Worm (Caenorhabditis elegans) whole organism, late embryonic: ENCODE data around the gene Y47D3A.34.
A peak's percentile ranks its signal among the peaks of the same experiment; 100 is the strongest.

Source experiments
- C38D4.7 ChIP-seq: fragments of 200-800 bp; sonication (Bioruptor generic); optimal IDR thresholded peaks from 2 replicates; lab custom pipeline; 2018; ENCODE audit warnings: mild to moderate bottlenecking, missing genetic modification characterization, moderate library complexity, missing compliant biosample characterization
- K09A11.1 ChIP-seq: sonication (generic microtip); optimal IDR thresholded peaks from 2 replicates; lab custom pipeline; 2017; ENCODE audit warnings: antibody characterized with exemption, mild to moderate bottlenecking, missing genetic modification characterization, missing compliant biosample characterization; ENCODE audit not compliant: insufficient read depth
- ceh-19 ChIP-seq: fragments of 200-800 bp; sonication (Bioruptor generic); optimal IDR thresholded peaks from 2 replicates; lab custom pipeline; 2018; ENCODE audit warnings: mild to moderate bottlenecking, missing genetic modification characterization, missing compliant biosample characterization
- ceh-2 ChIP-seq: sonication (generic microtip); optimal IDR thresholded peaks from 2 replicates; lab custom pipeline; 2016; ENCODE audit warnings: missing genotype, missing genetic modification characterization, missing compliant biosample characterization
- ceh-48 ChIP-seq: sonication (generic microtip); optimal IDR thresholded peaks from 2 replicates; lab custom pipeline; 2016; ENCODE audit warnings: missing genetic modification characterization, inconsistent platforms, missing compliant biosample characterization
- ceh-9 ChIP-seq: sonication (generic microtip); optimal IDR thresholded peaks from 2 replicates; lab custom pipeline; 2016; ENCODE audit warnings: mild to moderate bottlenecking, missing genetic modification characterization, inconsistent platforms, missing compliant biosample characterization
- che-1 ChIP-seq: sonication (generic microtip); optimal IDR thresholded peaks from 2 replicates; lab custom pipeline; 2016; ENCODE audit warnings: mild to moderate bottlenecking, missing genetic modification characterization, missing compliant biosample characterization
- dmd-4 ChIP-seq: sonication (generic microtip); optimal IDR thresholded peaks from 2 replicates; lab custom pipeline; 2016; ENCODE audit warnings: borderline replicate concordance, missing genetic modification characterization, missing compliant biosample characterization
- dve-1 ChIP-seq: sonication (generic microtip); optimal IDR thresholded peaks from 2 replicates; lab custom pipeline; 2017; ENCODE audit warnings: antibody characterized with exemption, mild to moderate bottlenecking, missing genetic modification characterization, missing compliant biosample characterization
- elt-2 ChIP-seq: sonication (generic microtip); optimal IDR thresholded peaks from 2 replicates; lab custom pipeline; 2016; ENCODE audit warnings: missing genetic modification reagents, missing genetic modification characterization, missing compliant biosample characterization
- elt-4 ChIP-seq: sonication (generic microtip); optimal IDR thresholded peaks from 2 replicates; lab custom pipeline; 2016; ENCODE audit warnings: missing genetic modification characterization, missing compliant biosample characterization
- fkh-6 ChIP-seq: sonication (generic microtip); optimal IDR thresholded peaks from 2 replicates; lab custom pipeline; 2016; ENCODE audit warnings: missing genetic modification characterization, missing compliant biosample characterization
- hlh-13 ChIP-seq: fragments of 200-800 bp; sonication (Bioruptor generic); optimal IDR thresholded peaks from 2 replicates; lab custom pipeline; 2018; ENCODE audit warnings: mild to moderate bottlenecking, missing genetic modification characterization, missing compliant biosample characterization
- hlh-15 ChIP-seq: sonication (generic microtip); optimal IDR thresholded peaks from 2 replicates; lab custom pipeline; 2016; ENCODE audit warnings: missing genetic modification characterization, missing compliant biosample characterization
- hlh-30 ChIP-seq: sonication (generic microtip); optimal IDR thresholded peaks from 2 replicates; lab custom pipeline; 2017; ENCODE audit warnings: antibody characterized with exemption, missing genetic modification characterization, missing compliant biosample characterization; ENCODE audit not compliant: insufficient read depth
- hlh-8 ChIP-seq: sonication (generic microtip); optimal IDR thresholded peaks from 2 replicates; lab custom pipeline; 2016; ENCODE audit warnings: missing genotype, missing genetic modification characterization, missing compliant biosample characterization
- lin-11 ChIP-seq: fragments of 200-800 bp; sonication (Bioruptor generic); optimal IDR thresholded peaks from 2 replicates; lab custom pipeline; 2018; ENCODE audit warnings: mild to moderate bottlenecking, missing genetic modification characterization, missing compliant biosample characterization
- nhr-11 ChIP-seq: fragments of 150-350 bp; optimal IDR thresholded peaks from 2 replicates; lab custom pipeline; 2014; ENCODE audit warnings: missing biosample characterization, missing genetic modification characterization
- nhr-232 ChIP-seq: sonication (generic microtip); optimal IDR thresholded peaks from 2 replicates; lab custom pipeline; 2016; ENCODE audit warnings: missing genetic modification characterization, missing compliant biosample characterization
- npax-4 ChIP-seq: sonication (generic microtip); optimal IDR thresholded peaks from 2 replicates; lab custom pipeline; 2016; ENCODE audit warnings: missing genetic modification characterization, missing compliant biosample characterization
- odd-2 ChIP-seq: sonication (generic microtip); optimal IDR thresholded peaks from 2 replicates; lab custom pipeline; 2017; ENCODE audit warnings: antibody characterized with exemption, mild to moderate bottlenecking, missing genetic modification characterization, missing compliant biosample characterization
- pag-3 ChIP-seq: sonication (generic microtip); optimal IDR thresholded peaks from 2 replicates; lab custom pipeline; 2016; ENCODE audit warnings: missing compliant biosample characterization, missing genetic modification characterization, borderline replicate concordance
- pax-1 ChIP-seq: fragments of 150-350 bp; optimal IDR thresholded peaks from 2 replicates; lab custom pipeline; 2014; ENCODE audit warnings: missing biosample characterization, missing genetic modification characterization
- pha-2 ChIP-seq: sonication (generic microtip); optimal IDR thresholded peaks from 2 replicates; lab custom pipeline; 2017; ENCODE audit warnings: mild to moderate bottlenecking, missing genetic modification characterization, missing compliant biosample characterization
- pqm-1 ChIP-seq: sonication (generic microtip); optimal IDR thresholded peaks from 2 replicates; lab custom pipeline; 2016; ENCODE audit warnings: missing genetic modification characterization, missing compliant biosample characterization
- ref-2 ChIP-seq: sonication (generic microtip); optimal IDR thresholded peaks from 2 replicates; lab custom pipeline; 2016; ENCODE audit warnings: missing genetic modification characterization, missing compliant biosample characterization
- sox-2 ChIP-seq: fragments of 200-800 bp; sonication (Bioruptor generic); IDR thresholded peaks from 2 replicates; pipeline ENCODE4 v1.3.6; 2022; ENCODE audit warnings: missing genetic modification reagents, missing genetic modification characterization, missing compliant biosample characterization
- tbx-2 ChIP-seq: sonication (generic microtip); optimal IDR thresholded peaks from 2 replicates; lab custom pipeline; 2016; ENCODE audit warnings: missing genetic modification characterization, missing compliant biosample characterization
- unc-55 ChIP-seq: sonication (generic microtip); optimal IDR thresholded peaks from 2 replicates; lab custom pipeline; 2017; ENCODE audit warnings: missing biosample characterization, missing genetic modification reagents, missing genetic modification characterization
- zip-5 ChIP-seq: sonication (generic microtip); optimal IDR thresholded peaks from 2 replicates; lab custom pipeline; 2016; ENCODE audit warnings: missing genetic modification characterization, missing compliant biosample characterization

The Y47D3A.34 gene

DNA sequence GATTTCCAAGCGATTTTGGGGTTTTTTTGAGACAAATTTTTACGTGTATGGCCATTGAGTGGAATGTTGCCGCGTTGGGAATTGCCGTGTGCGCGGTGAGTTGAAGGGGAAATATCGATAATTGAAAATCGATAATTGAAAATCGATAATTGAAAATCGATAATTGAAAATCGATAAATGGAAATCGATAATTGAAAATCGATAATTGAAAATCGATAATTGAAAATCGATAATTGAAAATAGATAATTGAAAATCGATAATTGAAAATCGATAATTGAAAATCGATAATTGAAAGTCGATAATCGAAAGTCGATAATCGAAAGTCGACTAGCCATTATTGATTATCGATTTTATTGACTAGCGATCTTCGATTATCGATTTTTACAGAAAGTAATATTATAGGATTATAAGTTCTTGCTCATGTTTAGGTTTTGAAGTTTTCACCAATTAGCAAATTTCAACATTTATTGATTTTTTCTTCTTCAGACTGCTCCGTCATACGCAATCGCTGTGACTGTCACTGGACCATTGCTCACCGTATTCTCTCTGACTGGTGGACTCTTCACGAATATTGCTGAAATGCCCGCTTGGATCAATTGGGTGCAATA is 13.0 kb downstream of the Y47D3A.34 start:
- TF ChIP-seq ceh-48 (tag; lab: Kevin White, UChicago) (peak; percentile 58), pqm-1 (tag; lab: Kevin White, UChicago) (no peak)

- TF ChIP-seq hlh-13 (GFP tag; lab: Kevin White, UChicago): no peak
These were observed 16.4 kb downstream of the Y47D3A.34 start, which contains the start of the genes tbx-34 and wht-8 for ce11 chrIII:11218150-11218841. TSS of gene tbx-34 (minus strand) at chrIII:11218250. TSS of gene wht-8 (plus strand) at chrIII:11218791.

DNA sequence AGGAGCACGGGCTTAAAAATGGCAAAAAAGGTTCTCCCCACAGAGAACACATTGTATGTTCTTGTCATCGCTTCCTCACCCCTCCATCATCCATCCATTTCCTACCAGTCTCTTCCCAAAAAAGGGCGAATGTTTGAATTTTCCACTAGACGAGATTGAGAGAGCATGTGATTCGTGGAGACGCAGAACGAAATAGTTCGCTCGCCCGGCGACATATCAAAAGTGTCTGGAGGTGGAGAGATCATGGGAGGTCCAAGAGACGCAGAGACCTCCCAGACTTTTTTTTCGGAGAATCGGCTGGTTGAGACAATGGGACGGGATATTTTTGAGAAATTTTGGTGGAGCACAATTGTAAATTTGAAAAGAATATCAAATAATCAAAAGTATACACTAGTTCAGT is 26.3 kb downstream of the Y47D3A.34 start:
- no peak for TF ChIP-seq odd-2 (tag; lab: Kevin White, UChicago)
- no peak for TF ChIP-seq nhr-232
- TF ChIP-seq fkh-6 (tag; lab: Kevin White, UChicago): no peak
- no peak for TF ChIP-seq npax-4 (tag; lab: Kevin White, UChicago)
- TF ChIP-seq ceh-9 (tag; lab: Kevin White, UChicago): no peak
- TF ChIP-seq elt-2 (tag; lab: Kevin White, UChicago): no peak
- no peak for TF ChIP-seq elt-4
- TF ChIP-seq che-1 (tag; lab: Kevin White, UChicago): no peak
- TF ChIP-seq pax-1 (tag; lab: Kevin White, UChicago): no peak
- TF ChIP-seq ceh-48 (tag; lab: Kevin White, UChicago): no peak

DNA sequence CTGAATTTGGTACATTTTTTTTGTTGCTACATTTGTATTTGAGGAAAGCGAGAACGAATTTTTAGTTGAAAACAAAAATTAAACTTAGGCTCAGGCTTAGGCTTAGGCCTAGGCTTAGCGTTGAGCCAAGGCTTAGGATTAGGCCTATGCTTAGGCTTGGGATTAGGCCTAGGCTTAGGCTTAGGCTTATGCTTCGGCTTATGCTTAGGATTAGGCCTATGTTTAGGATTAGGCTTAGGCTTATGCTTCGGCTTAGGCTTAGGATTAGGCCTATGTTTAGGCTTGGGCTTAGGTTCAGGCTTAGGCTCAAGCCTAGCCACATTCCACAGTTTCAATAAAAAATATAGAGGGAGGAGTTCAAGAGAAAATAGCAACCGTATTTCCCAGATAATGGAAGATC is 26.8 kb downstream of the Y47D3A.34 start:
- TF ChIP-seq ceh-19 (GFP tag; lab: Kevin White, UChicago) (no peak), nhr-11 (tag; lab: Kevin White, UChicago) (no peak), pag-3 (tag; lab: Kevin White, UChicago) (no peak), dve-1 (tag; lab: Kevin White, UChicago) (peak; percentile 96)

DNA sequence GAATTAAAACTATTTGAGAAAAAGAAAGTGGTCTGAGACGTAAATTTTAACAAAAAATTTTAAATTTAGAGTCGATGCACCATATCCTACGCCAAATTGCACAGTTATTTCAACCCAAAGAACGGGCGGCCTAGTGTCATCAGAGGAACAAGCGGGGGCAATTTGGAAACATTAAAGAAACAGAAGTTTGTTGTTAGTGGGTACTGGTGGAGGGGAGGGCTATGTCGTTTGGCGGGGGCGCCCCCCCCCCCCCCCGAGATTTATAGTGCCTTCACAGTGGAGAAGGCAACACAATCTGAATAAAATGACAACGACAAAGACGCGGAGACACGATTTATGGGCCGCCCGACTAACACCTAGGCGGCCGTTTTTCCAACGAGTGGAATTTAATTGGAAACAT is 27.8 kb downstream of the Y47D3A.34 start:
- TF ChIP-seq ceh-2 (tag; lab: Kevin White, UChicago): no peak
- TF ChIP-seq hlh-8: no peak
- no peak for TF ChIP-seq pha-2 (tag; lab: Kevin White, UChicago)
- no peak for TF ChIP-seq odd-2 (tag; lab: Kevin White, UChicago)
- no peak for TF ChIP-seq pag-3 (tag; lab: Kevin White, UChicago)
- no peak for TF ChIP-seq ref-2 (tag; lab: Kevin White, UChicago)
- TF ChIP-seq lin-11: no peak
- no peak for TF ChIP-seq dmd-4 (tag; lab: Kevin White, UChicago)
- TF ChIP-seq K09A11.1 (tag; lab: Kevin White, UChicago): no peak
- TF ChIP-seq nhr-11 (tag; lab: Kevin White, UChicago): no peak
- no peak for TF ChIP-seq sox-2 (GFP tag; lab: Robert Waterston, UW)
- TF ChIP-seq hlh-13 (GFP tag; lab: Kevin White, UChicago): no peak
- TF ChIP-seq unc-55 (GFP tag; lab: Kevin White, UChicago): no peak
- no peak for TF ChIP-seq C38D4.7 (GFP tag; lab: Kevin White, UChicago)
- TF ChIP-seq hlh-15 (tag; lab: Kevin White, UChicago): no peak
- TF ChIP-seq hlh-30 (tag; lab: Kevin White, UChicago): no peak
- TF ChIP-seq ceh-48 (tag; lab: Kevin White, UChicago): no peak
- TF ChIP-seq dve-1 (tag; lab: Kevin White, UChicago): no peak
- no peak for TF ChIP-seq zip-5 (tag; lab: Kevin White, UChicago)
- no peak for TF ChIP-seq tbx-2 (tag; lab: Kevin White, UChicago)
- TF ChIP-seq, all 69 proteins: peak for 0
